Fruit fly (Drosophila melanogaster): ENCODE results near the gene cact.

DNA sequence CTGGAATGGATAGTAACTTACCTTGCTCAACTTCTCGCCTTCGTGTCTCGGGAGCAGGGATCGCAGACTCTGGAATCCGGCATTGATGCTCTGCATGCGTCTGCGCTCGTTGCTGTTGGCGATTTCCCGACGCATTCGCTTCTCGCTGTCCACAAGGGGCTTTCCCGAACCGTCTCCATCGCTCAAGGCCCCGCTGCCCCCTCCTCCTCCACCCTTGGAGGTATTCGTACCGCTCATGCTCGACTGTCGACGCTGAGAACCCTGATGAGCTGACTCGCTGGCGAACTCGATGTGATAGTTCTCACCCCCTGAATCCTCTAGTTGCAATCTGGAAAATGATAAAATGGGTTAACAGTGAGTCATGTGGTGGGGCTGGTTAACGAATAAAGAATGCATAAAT, 47.2 kb downstream of the cact start:
- TF ChIP-seq Gug (GFP tag; IDR thresholded peaks at IDR 0.05): no peak
- TF ChIP-seq scrt (GFP tag; optimal IDR thresholded peaks at IDR 0.05): no peak
- TF ChIP-seq ato (GFP tag; IDR thresholded peaks at IDR 0.05; ENCODE audit: partially characterized antibody): no peak
- no peak for TF ChIP-seq CG12391 (tag; optimal IDR thresholded peaks at IDR 0.05)

Data from whole organism, embryonic.